Fruit fly (Drosophila melanogaster) Kc167 (cell line): ENCODE measurements around the gene CG42827.

Source experiments
- Myc ChIP-seq: fragments of >200 bp; optimal IDR thresholded peaks from 2 replicates; lab custom pipeline; 2017; ENCODE audit warnings: missing external identifiers
- Sin3A ChIP-seq: fragments of >200 bp; optimal IDR thresholded peaks from 2 replicates; lab custom pipeline; 2018; ENCODE audit warnings: missing external identifiers
- h ChIP-seq: fragments of >200 bp; optimal IDR thresholded peaks from 3 replicates; lab custom pipeline; 2018; ENCODE audit warnings: missing external identifiers
- insv ChIP-seq: fragments of >200 bp; optimal IDR thresholded peaks from 3 replicates; lab custom pipeline; 2018; ENCODE audit warnings: missing external identifiers
- psq ChIP-seq: fragments of >200 bp; optimal IDR thresholded peaks from 2 replicates; lab custom pipeline; 2017; ENCODE audit warnings: missing external identifiers
- ttk ChIP-seq: sonication (Bioruptor generic); optimal IDR thresholded peaks from 2 replicates; lab custom pipeline; 2017; ENCODE audit warnings: missing external identifiers

The CG42827 gene

dm6 chr3R:23335577-23335976 lies 37.1 kb upstream of the CG42827 start:
- TF ChIP-seq insv (lab: Kevin White, UChicago) = no peak
- no peak for TF ChIP-seq h (lab: Kevin White, UChicago)
- TF ChIP-seq psq (lab: Kevin White, UChicago) = no peak
- no peak for TF ChIP-seq ttk (lab: Kevin White, UChicago)
- TF ChIP-seq Myc (lab: Kevin White, UChicago) = no peak
- TF ChIP-seq Sin3A = no peak

- TF ChIP-seq Myc (lab: Kevin White, UChicago) = no peak
- no peak for TF ChIP-seq psq (lab: Kevin White, UChicago)
Measured at dm6 chr3R:23336513-23336912, 36.2 kb upstream of the CG42827 start.

dm6 chr3R:23337183-23337825 lies 35.4 kb upstream of the CG42827 start:
- TF ChIP-seq Myc (lab: Kevin White, UChicago) (no peak), Sin3A (no peak), ttk (lab: Kevin White, UChicago) (no peak), insv (lab: Kevin White, UChicago) (no peak), h (lab: Kevin White, UChicago) (no peak), psq (lab: Kevin White, UChicago) (no peak)

dm6 chr3R:23338290-23338689 lies 34.4 kb upstream of the CG42827 start:
- TF ChIP-seq psq (lab: Kevin White, UChicago) (no peak), ttk (lab: Kevin White, UChicago) (no peak), Sin3A (no peak), h (lab: Kevin White, UChicago) (no peak), Myc (lab: Kevin White, UChicago) (no peak), insv (lab: Kevin White, UChicago) (no peak)

dm6 chr3R:23340621-23341020 lies 32.1 kb upstream of the CG42827 start:
- TF ChIP-seq Myc (lab: Kevin White, UChicago) (no peak), insv (lab: Kevin White, UChicago) (no peak), Sin3A (no peak), h (lab: Kevin White, UChicago) (no peak), ttk (lab: Kevin White, UChicago) (no peak), psq (lab: Kevin White, UChicago) (no peak)

- TF ChIP-seq Myc (lab: Kevin White, UChicago) (no peak), ttk (lab: Kevin White, UChicago) (no peak), psq (lab: Kevin White, UChicago) (no peak), Sin3A (no peak), insv (lab: Kevin White, UChicago) (no peak), h (lab: Kevin White, UChicago) (no peak)
Measured at dm6 chr3R:23341769-23342352, 30.9 kb upstream of the CG42827 start.

- TF ChIP-seq insv (lab: Kevin White, UChicago) = no peak
- no peak for TF ChIP-seq Sin3A
- no peak for TF ChIP-seq Myc (lab: Kevin White, UChicago)
- TF ChIP-seq ttk (lab: Kevin White, UChicago) = no peak
- TF ChIP-seq h (lab: Kevin White, UChicago) = no peak
Measured at dm6 chr3R:23343707-23344310, 28.9 kb upstream of the CG42827 start.

dm6 chr3R:23345057-23345776 lies 27.5 kb upstream of the CG42827 start:
- TF ChIP-seq h (lab: Kevin White, UChicago) (no peak), psq (lab: Kevin White, UChicago) (no peak), ttk (lab: Kevin White, UChicago) (no peak), Sin3A (no peak), Myc (lab: Kevin White, UChicago) (no peak), insv (lab: Kevin White, UChicago) (no peak)

- TF ChIP-seq Myc (lab: Kevin White, UChicago) = no peak
- no peak for TF ChIP-seq insv (lab: Kevin White, UChicago)
- TF ChIP-seq psq (lab: Kevin White, UChicago) = no peak
- no peak for TF ChIP-seq ttk (lab: Kevin White, UChicago)
- TF ChIP-seq h (lab: Kevin White, UChicago) = no peak
- TF ChIP-seq Sin3A = no peak
Measured at dm6 chr3R:23346007-23346681, 26.6 kb upstream of the CG42827 start, which contains the start of gene pnt. pnt (minus strand) TSS chr3R:23346167.

dm6 chr3R:23346893-23347396 lies 25.8 kb upstream of the CG42827 start:
- TF ChIP-seq insv (lab: Kevin White, UChicago) (no peak), Sin3A (no peak), h (lab: Kevin White, UChicago) (no peak), Myc (lab: Kevin White, UChicago) (no peak), psq (lab: Kevin White, UChicago) (no peak), ttk (lab: Kevin White, UChicago) (no peak)
